Fruit fly (Drosophila melanogaster) whole organism, embryonic: Measurements from ENCODE around the gene Vps39.

Experiments
- C15 ChIP-seq: fragments of 200-800 bp; sonication (Bioruptor generic); IDR thresholded peaks from 3 replicates; pipeline ENCODE4 v1.3.6; 2022; ENCODE audit warnings: missing biosample characterization, missing genetic modification characterization
- CG10267 ChIP-seq: fragments of 200-800 bp; sonication (Bioruptor generic); optimal IDR thresholded peaks from 2 replicates; lab custom pipeline; 2018; ENCODE audit warnings: missing biosample characterization, mild to moderate bottlenecking, missing genetic modification characterization, moderate library complexity
- CG10979 ChIP-seq: fragments of 200-800 bp; sonication (Bioruptor generic); optimal IDR thresholded peaks from 2 replicates; lab custom pipeline; 2018; ENCODE audit warnings: missing biosample characterization, mild to moderate bottlenecking, missing genetic modification characterization, moderate library complexity
- CG13287 ChIP-seq: fragments of 200-800 bp; sonication (Bioruptor generic); IDR thresholded peaks from 2 replicates; pipeline ENCODE4 v1.3.6; 2022; ENCODE audit warnings: missing biosample characterization, missing genetic modification characterization; ENCODE audit not compliant: partially characterized antibody
- CG1603 ChIP-seq: fragments of 200-800 bp; sonication (Bioruptor generic); optimal IDR thresholded peaks from 2 replicates; lab custom pipeline; 2019; ENCODE audit warnings: missing biosample characterization, mild to moderate bottlenecking, missing genetic modification characterization, moderate library complexity
- CG16813 ChIP-seq: fragments of 200-800 bp; sonication (Bioruptor generic); IDR thresholded peaks from 3 replicates; pipeline ENCODE4 v1.3.6; 2022; ENCODE audit warnings: missing biosample characterization, missing genetic modification characterization; ENCODE audit not compliant: partially characterized antibody
- CG18011 ChIP-seq: fragments of 200-800 bp; sonication (Bioruptor generic); optimal IDR thresholded peaks from 2 replicates; lab custom pipeline; 2017; ENCODE audit warnings: missing biosample characterization, missing genetic modification characterization, mild to moderate bottlenecking, moderate library complexity, missing genotype
- CG32532 ChIP-seq: fragments of 200-800 bp; sonication (Bioruptor generic); IDR thresholded peaks from 2 replicates; pipeline ENCODE4 v1.3.6; 2022; ENCODE audit warnings: missing biosample characterization, missing genetic modification characterization
- CG3847 ChIP-seq: fragments of 200-800 bp; sonication (Bioruptor generic); IDR thresholded peaks from 2 replicates; pipeline ENCODE4 v1.3.6; 2022; ENCODE audit warnings: missing biosample characterization, missing genetic modification characterization
- CG42726 ChIP-seq: fragments of 200-800 bp; sonication (Bioruptor generic); IDR thresholded peaks from 2 replicates; pipeline ENCODE4 v1.3.6; 2022; ENCODE audit warnings: missing biosample characterization, missing genetic modification characterization; ENCODE audit not compliant: partially characterized antibody
- CG9437 ChIP-seq: fragments of 200-800 bp; sonication (Bioruptor generic); optimal IDR thresholded peaks from 2 replicates; lab custom pipeline; 2018; ENCODE audit warnings: missing biosample characterization, mild to moderate bottlenecking, missing genetic modification characterization
- CG9797 ChIP-seq: fragments of 200-800 bp; sonication (Bioruptor generic); optimal IDR thresholded peaks from 3 replicates; lab custom pipeline; 2018; ENCODE audit warnings: missing biosample characterization, mild to moderate bottlenecking, missing genetic modification characterization
- CHES-1-like ChIP-seq: fragments of 200-800 bp; sonication (Bioruptor generic); optimal IDR thresholded peaks from 2 replicates; lab custom pipeline; 2016; ENCODE audit warnings: missing biosample characterization, missing genetic modification characterization
- Dfd ChIP-seq, 2 experiments: fragments of >200 bp; optimal IDR thresholded peaks; 2 replicates each; lab custom pipeline; 2017; ENCODE audit warnings: missing biosample characterization in 2 of 2, missing genetic modification characterization in 2 of 2
- Dll ChIP-seq: fragments of 200-800 bp; sonication (Bioruptor generic); IDR thresholded peaks from 4 replicates; pipeline ENCODE4 v1.3.6; 2022; ENCODE audit warnings: missing biosample characterization, missing genetic modification characterization; ENCODE audit not compliant: partially characterized antibody
- Dp ChIP-seq: fragments of 200-800 bp; sonication (Bioruptor generic); optimal IDR thresholded peaks from 2 replicates; lab custom pipeline; 2018; ENCODE audit warnings: missing biosample characterization, mild to moderate bottlenecking, missing genetic modification characterization, moderate library complexity
- Dref ChIP-seq: fragments of 200-800 bp; sonication (Bioruptor generic); IDR thresholded peaks from 2 replicates; pipeline ENCODE4 v1.3.6; 2022; ENCODE audit warnings: missing biosample characterization, missing genetic modification characterization
- E2f2 ChIP-seq: fragments of 200-800 bp; sonication (Bioruptor generic); IDR thresholded peaks from 2 replicates; pipeline ENCODE4 v1.3.6; 2022; ENCODE audit warnings: missing biosample characterization, missing genetic modification characterization
- HLH4C ChIP-seq: fragments of 200-800 bp; sonication (Bioruptor generic); IDR thresholded peaks from 3 replicates; pipeline ENCODE4 v1.3.6; 2022; ENCODE audit warnings: missing biosample characterization, missing genetic modification characterization; ENCODE audit not compliant: partially characterized antibody
- Hand ChIP-seq: fragments of 200-800 bp; sonication (Bioruptor generic); optimal IDR thresholded peaks from 2 replicates; lab custom pipeline; 2017; ENCODE audit warnings: mild to moderate bottlenecking, missing biosample characterization, missing genetic modification reagents, missing genetic modification characterization
- Max ChIP-seq: fragments of 200-800 bp; sonication (Bioruptor generic); optimal IDR thresholded peaks from 2 replicates; lab custom pipeline; 2016; ENCODE audit warnings: missing biosample characterization, mild to moderate bottlenecking, missing genetic modification characterization
- NC2β ChIP-seq: fragments of 200-800 bp; sonication (Bioruptor generic); optimal IDR thresholded peaks from 2 replicates; lab custom pipeline; 2016; ENCODE audit warnings: missing biosample characterization, missing genetic modification characterization
- Poxn ChIP-seq: fragments of 200-800 bp; sonication (Bioruptor generic); IDR thresholded peaks from 2 replicates; pipeline ENCODE4 v1.3.6; 2022; ENCODE audit warnings: missing biosample characterization, missing genetic modification characterization
- Scr ChIP-seq: fragments of 200-800 bp; sonication (Bioruptor generic); IDR thresholded peaks from 2 replicates; pipeline ENCODE4 v1.3.6; 2022; ENCODE audit warnings: missing biosample characterization, missing genetic modification characterization; ENCODE audit not compliant: partially characterized antibody
- Sin3A ChIP-seq: fragments of >200 bp; optimal IDR thresholded peaks from 2 replicates; lab custom pipeline; 2018
- Six4 ChIP-seq: fragments of 200-800 bp; sonication (Bioruptor generic); optimal IDR thresholded peaks from 2 replicates; lab custom pipeline; 2016; ENCODE audit warnings: missing biosample characterization, missing genetic modification characterization
- Tbp ChIP-seq: fragments of >200 bp; optimal IDR thresholded peaks from 2 replicates; lab custom pipeline; 2018; ENCODE audit warnings: missing biosample characterization, missing genetic modification characterization
- amos ChIP-seq: fragments of 200-800 bp; sonication (Bioruptor generic); IDR thresholded peaks from 2 replicates; pipeline ENCODE4 v1.3.6; 2022; ENCODE audit warnings: missing biosample characterization, missing genetic modification characterization; ENCODE audit not compliant: partially characterized antibody
- ato ChIP-seq: fragments of 200-800 bp; sonication (Bioruptor generic); IDR thresholded peaks from 2 replicates; pipeline ENCODE4 v1.3.6; 2022; ENCODE audit warnings: missing biosample characterization, missing genetic modification characterization; ENCODE audit not compliant: partially characterized antibody
- bbx ChIP-seq: fragments of 200-800 bp; sonication (Bioruptor generic); IDR thresholded peaks from 2 replicates; pipeline ENCODE4 v1.3.6; 2022; ENCODE audit warnings: missing biosample characterization, missing genetic modification characterization; ENCODE audit not compliant: partially characterized antibody
- bsh ChIP-seq, 2 experiments: fragments of 200-800 bp; sonication (Bioruptor generic); optimal IDR thresholded peaks; 2 replicates each; lab custom pipeline; 2017 to 2018; ENCODE audit warnings: mild to moderate bottlenecking in 2 of 2, missing biosample characterization in 2 of 2, missing genetic modification characterization in 2 of 2, moderate library complexity in 1 of 2
- caup ChIP-seq: fragments of 200-800 bp; sonication (Bioruptor generic); optimal IDR thresholded peaks from 3 replicates; lab custom pipeline; 2017; ENCODE audit warnings: missing biosample characterization, mild to moderate bottlenecking, missing genetic modification characterization, moderate library complexity; ENCODE audit not compliant: severe bottlenecking
- dan ChIP-seq: fragments of 200-800 bp; sonication (Bioruptor generic); IDR thresholded peaks from 2 replicates; pipeline ENCODE4 v1.3.6; 2022; ENCODE audit warnings: missing biosample characterization, missing genetic modification characterization
- fru ChIP-seq: fragments of >200 bp; optimal IDR thresholded peaks from 2 replicates; lab custom pipeline; 2017
- gfzf ChIP-seq: fragments of 200-800 bp; sonication (Bioruptor generic); optimal IDR thresholded peaks from 2 replicates; lab custom pipeline; 2016; ENCODE audit warnings: missing biosample characterization, mild to moderate bottlenecking, missing genetic modification characterization, moderate library complexity
- gro ChIP-seq: fragments of 200-800 bp; sonication (Bioruptor generic); optimal IDR thresholded peaks from 2 replicates; lab custom pipeline; 2016; ENCODE audit warnings: missing biosample characterization, missing genetic modification characterization
- h ChIP-seq: fragments of >200 bp; optimal IDR thresholded peaks from 2 replicates; lab custom pipeline; 2017
- her ChIP-seq: fragments of 200-800 bp; sonication (Bioruptor generic); optimal IDR thresholded peaks from 2 replicates; lab custom pipeline; 2016; ENCODE audit warnings: missing biosample characterization, missing genetic modification characterization
- inv ChIP-seq: fragments of 200-800 bp; sonication (Bioruptor generic); IDR thresholded peaks from 2 replicates; pipeline ENCODE4 v1.3.6; 2022; ENCODE audit warnings: missing biosample characterization, missing genetic modification characterization; ENCODE audit not compliant: partially characterized antibody
- onecut ChIP-seq: fragments of 200-800 bp; sonication (Bioruptor generic); IDR thresholded peaks from 2 replicates; pipeline ENCODE4 v1.3.6; 2022; ENCODE audit warnings: missing biosample characterization, missing genetic modification characterization
- ro ChIP-seq: fragments of 200-800 bp; sonication (Bioruptor generic); IDR thresholded peaks from 2 replicates; pipeline ENCODE4 v1.3.6; 2022; ENCODE audit warnings: missing biosample characterization, missing genetic modification characterization
- sna ChIP-seq: fragments of 200-800 bp; sonication (Bioruptor generic); IDR thresholded peaks from 2 replicates; pipeline ENCODE4 v1.3.6; 2022; ENCODE audit warnings: missing biosample characterization, missing genetic modification characterization; ENCODE audit not compliant: partially characterized antibody
- sqz ChIP-seq: fragments of 200-800 bp; sonication (Bioruptor generic); optimal IDR thresholded peaks from 3 replicates; lab custom pipeline; 2018; ENCODE audit warnings: missing biosample characterization, mild to moderate bottlenecking, missing genetic modification characterization
- ssp ChIP-seq: fragments of 200-800 bp; sonication (Bioruptor generic); IDR thresholded peaks from 2 replicates; pipeline ENCODE4 v1.3.6; 2022; ENCODE audit warnings: missing biosample characterization, missing genetic modification characterization
- stwl ChIP-seq: fragments of 200-800 bp; sonication (Bioruptor generic); optimal IDR thresholded peaks from 3 replicates; lab custom pipeline; 2018; ENCODE audit warnings: missing biosample characterization, mild to moderate bottlenecking, missing genetic modification characterization, moderate library complexity
- tio ChIP-seq: fragments of 200-800 bp; sonication (Bioruptor generic); optimal IDR thresholded peaks from 2 replicates; lab custom pipeline; 2017; ENCODE audit warnings: missing biosample characterization, missing genetic modification characterization, inconsistent platforms
- vnd ChIP-seq: fragments of 200-800 bp; sonication (Bioruptor generic); IDR thresholded peaks from 3 replicates; pipeline ENCODE4 v1.3.6; 2022; ENCODE audit warnings: missing biosample characterization, missing genetic modification characterization; ENCODE audit not compliant: partially characterized antibody
- wek ChIP-seq: fragments of 200-800 bp; sonication (Bioruptor generic); optimal IDR thresholded peaks from 3 replicates; lab custom pipeline; 2018; ENCODE audit warnings: missing biosample characterization, mild to moderate bottlenecking, missing genetic modification characterization, moderate library complexity

Gene Vps39

dm6 chr3R:18288677-18289076 lies 14.4 kb upstream of the Vps39 start, which contains the start of gene CG7131:
Gene CG7131, minus strand, starts transcription at chr3R:18288777.
- TF ChIP-seq dan (GFP tag; lab: Robert Waterston, UW) (no peak), ssp (GFP tag; lab: Robert Waterston, UW) (no peak), CG32532 (GFP tag; lab: Robert Waterston, UW) (no peak), Hand (GFP tag; lab: Kevin White, UChicago) (no peak), CG1603 (tag; lab: Kevin White, UChicago) (no peak)

- TF ChIP-seq CG3847 (GFP tag; lab: Robert Waterston, UW) (peak; percentile 76), onecut (GFP tag; lab: Robert Waterston, UW) (peak; percentile 48), CG42726 (peak; percentile 13; the same call in 1 of the 2 replicates), Dref (GFP tag; lab: Robert Waterston, UW) (peak; percentile 94), gro (GFP tag; lab: Kevin White, UChicago) (peak; percentile 10), CG9797 (peak; percentile 18), C15 (GFP tag; lab: Robert Waterston, UW) (no peak), her (GFP tag; lab: Kevin White, UChicago) (peak; percentile 12), HLH4C (GFP tag; lab: Robert Waterston, UW) (peak; percentile 66), amos (GFP tag; lab: Robert Waterston, UW) (peak; percentile 80), wek (GFP tag; lab: Kevin White, UChicago) (no peak), Dfd (GFP tag; optimal IDR thresholded peaks at IDR 0.05; lab: Kevin White, UChicago) (no peak), CG10267 (peak; percentile 34), vnd (GFP tag; lab: Robert Waterston, UW) (peak; percentile 44; the same call in 1 of the 3 replicates), CG16813 (GFP tag; lab: Robert Waterston, UW) (peak; percentile 68), fru (no peak), Scr (peak; percentile 64), Dll (GFP tag; lab: Robert Waterston, UW) (peak; percentile 75; the same call in 3 of the 4 replicates), Max (GFP tag; lab: Kevin White, UChicago) (peak; percentile 81), Tbp (GFP tag; lab: Kevin White, UChicago) (no peak), Six4 (no peak), Poxn (GFP tag; lab: Robert Waterston, UW) (no peak), gfzf (GFP tag; lab: Kevin White, UChicago) (peak; percentile 25), sna (GFP tag; lab: Robert Waterston, UW) (peak; percentile 52; the same call in 1 of the 2 replicates), stwl (tag; lab: Kevin White, UChicago) (peak; percentile 73), CG18011 (GFP tag; lab: Kevin White, UChicago) (peak; percentile 3), caup (GFP tag; lab: Kevin White, UChicago) (no peak), h (lab: Kevin White, UChicago) (no peak), ato (GFP tag; lab: Robert Waterston, UW) (peak; percentile 54; the same call in 1 of the 2 replicates), ro (GFP tag; lab: Robert Waterston, UW) (no peak), inv (GFP tag; lab: Robert Waterston, UW) (peak; percentile 41; the same call in 1 of the 2 replicates), Dp (peak; percentile 81), bbx (GFP tag; lab: Robert Waterston, UW) (peak; percentile 65), CG9437 (GFP tag; lab: Kevin White, UChicago) (no peak), NC2β (GFP tag; lab: Kevin White, UChicago) (peak; percentile 31), CG10979 (tag; lab: Kevin White, UChicago) (no peak), E2f2 (GFP tag; lab: Robert Waterston, UW) (peak; percentile 88), bsh (GFP tag; optimal IDR thresholded peaks at IDR 0.05; lab: Kevin White, UChicago) (no peak), CG13287 (GFP tag; lab: Robert Waterston, UW) (peak; percentile 81), CHES-1-like (peak; percentile 29), Sin3A (peak; percentile 57), sqz (GFP tag; lab: Kevin White, UChicago) (no peak), tio (no peak)
These were observed 9.2 kb upstream of the Vps39 start, which contains the start of the genes CG14312 and CG8064 for dm6 chr3R:18283441-18283840. Gene CG14312, minus strand, starts transcription at chr3R:18283528. Gene CG8064, plus strand, starts transcription at chr3R:18283660.
